Comparison of ENCODE assay signal across 5 worm cellular contexts in the genomic region with DNA sequence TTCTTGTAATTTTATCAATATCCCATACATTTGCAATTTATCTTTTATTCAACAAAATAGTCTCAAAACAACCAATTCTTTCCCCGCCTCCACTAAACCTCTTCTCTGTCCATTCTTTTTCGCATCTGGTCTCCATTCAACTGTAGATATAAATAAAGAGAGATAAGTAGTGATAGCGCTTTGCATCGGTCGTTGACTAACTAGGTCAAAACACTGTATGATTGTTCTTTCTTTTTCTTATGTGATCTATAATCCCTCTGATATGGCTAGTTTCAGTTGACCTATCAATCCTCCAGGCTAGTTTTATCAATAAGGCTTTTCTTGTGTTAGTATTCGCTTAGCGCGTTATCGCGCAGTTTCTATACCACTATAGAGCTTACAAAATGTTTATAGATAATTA.
TF ChIP-seq lines count a peak whose summit lies in the region.

No protein-coding gene starts in this region.

TF ChIP-seq in whole organism, L1 larva, 84 proteins besides CTCF, POLR2A, EP300 and RAD21:
- TF ChIP-seq elt-3 (tag; optimal IDR thresholded peaks at IDR 0.05; lab: Kevin White, UChicago) = peak in 2 of 6 experiments; percentile 51 to 80
- peak; percentile 55 for TF ChIP-seq nhr-85 (tag; lab: Kevin White, UChicago)
- TF ChIP-seq nhr-11 (tag; optimal IDR thresholded peaks at IDR 0.05; lab: Kevin White, UChicago) = no peak
- no peak for TF ChIP-seq unc-30 (tag; optimal IDR thresholded peaks at IDR 0.05; lab: Kevin White, UChicago)
- peak; percentile 73 for TF ChIP-seq blmp-1 (tag; optimal IDR thresholded peaks at IDR 0.05; lab: Kevin White, UChicago)

TF ChIP-seq in whole organism, L2 larva, 48 proteins besides CTCF, POLR2A, EP300 and RAD21:
- TF ChIP-seq lin-11 (tag; optimal IDR thresholded peaks at IDR 0.05; lab: Kevin White, UChicago) (no peak), nhr-129 (tag; optimal IDR thresholded peaks at IDR 0.05; lab: Kevin White, UChicago) (no peak), ama-1 (optimal IDR thresholded peaks at IDR 0.05; lab: Kevin White, UChicago) (no peak), blmp-1 (tag; optimal IDR thresholded peaks at IDR 0.05; lab: Kevin White, UChicago; ENCODE audit: insufficient read depth) (peak; percentile 28), sma-3 (GFP tag; optimal IDR thresholded peaks at IDR 0.05; lab: Kevin White, UChicago) (peak; percentile 16), sma-9 (GFP tag; optimal IDR thresholded peaks at IDR 0.05; lab: Kevin White, UChicago) (peak; percentile 18), sma-9 (tag; optimal IDR thresholded peaks at IDR 0.05; lab: Kevin White, UChicago) (no peak), ztf-1 (GFP tag; conservative IDR thresholded peaks at IDR 0.05; lab: Robert Waterston, UW) (no peak), ztf-4 (tag; optimal IDR thresholded peaks at IDR 0.05; lab: Kevin White, UChicago) (no peak), egl-27 (tag; optimal IDR thresholded peaks at IDR 0.05; lab: Kevin White, UChicago) (peak; percentile 30), nhr-21 (tag; optimal IDR thresholded peaks at IDR 0.05; lab: Kevin White, UChicago) (peak; percentile 60), peb-1 (tag; optimal IDR thresholded peaks at IDR 0.05; lab: Kevin White, UChicago) (no peak)

TF ChIP-seq in whole organism, L3 larva, 47 proteins besides CTCF, POLR2A, EP300 and RAD21:
- TF ChIP-seq fos-1 (tag; optimal IDR thresholded peaks at IDR 0.05; lab: Kevin White, UChicago) (no peak), nhr-23 (tag; optimal IDR thresholded peaks at IDR 0.05; lab: Kevin White, UChicago) (peak; percentile 91), nhr-43 (tag; optimal IDR thresholded peaks at IDR 0.05; lab: Kevin White, UChicago; ENCODE audit: poor library complexity, severe bottlenecking) (peak; percentile 31), elt-3 (tag; optimal IDR thresholded peaks at IDR 0.05; lab: Kevin White, UChicago) (peak in 2 of 3 experiments; percentile 42 to 53), zag-1 (tag; optimal IDR thresholded peaks at IDR 0.05; lab: Kevin White, UChicago) (no peak), ceh-28 (tag; optimal IDR thresholded peaks at IDR 0.05; lab: Kevin White, UChicago) (peak; percentile 20)

TF ChIP-seq in whole organism, L4 larva, 104 proteins besides CTCF, POLR2A, EP300 and RAD21:
- TF ChIP-seq F49E8.2 (tag; optimal IDR thresholded peaks at IDR 0.05; lab: Kevin White, UChicago; ENCODE audit: borderline replicate concordance) = no peak
- peak; percentile 62 for TF ChIP-seq nhr-28 (tag; optimal IDR thresholded peaks at IDR 0.05; lab: Kevin White, UChicago)
- TF ChIP-seq Y75B8A.6 (GFP tag; IDR thresholded peaks at IDR 0.05; lab: Robert Waterston, UW) = no peak
- no peak for TF ChIP-seq T26A8.4 (GFP tag; IDR thresholded peaks at IDR 0.05; lab: Robert Waterston, UW)
- no peak for TF ChIP-seq nhr-25 (tag; optimal IDR thresholded peaks at IDR 0.05; lab: Kevin White, UChicago; ENCODE audit: borderline replicate concordance, insufficient read depth)
- no peak for TF ChIP-seq Y48G9A.11 (GFP tag; IDR thresholded peaks at IDR 0.05; lab: Robert Waterston, UW)
- no peak for TF ChIP-seq mxl-3 (GFP tag; optimal IDR thresholded peaks at IDR 0.05; lab: Kevin White, UChicago)

TF ChIP-seq in whole organism, mixed stage, embryonic, 35 proteins besides CTCF, POLR2A, EP300 and RAD21:
- TF ChIP-seq elt-3 (tag; optimal IDR thresholded peaks at IDR 0.05; lab: Kevin White, UChicago) = peak; percentile 44
- no peak for TF ChIP-seq lin-13 (tag; optimal IDR thresholded peaks at IDR 0.05; lab: Kevin White, UChicago)
- no peak for TF ChIP-seq ces-1 (GFP tag; optimal IDR thresholded peaks at IDR 0.05; lab: Kevin White, UChicago)
- no peak for TF ChIP-seq sptf-1 (tag; optimal IDR thresholded peaks at IDR 0.05; lab: Kevin White, UChicago)
- TF ChIP-seq ham-2 (GFP tag; optimal IDR thresholded peaks at IDR 0.05; lab: Kevin White, UChicago) = peak; percentile 51
- TF ChIP-seq lin-32 (GFP tag; optimal IDR thresholded peaks at IDR 0.05; lab: Kevin White, UChicago) = no peak
- no peak for TF ChIP-seq nhr-76 (tag; optimal IDR thresholded peaks at IDR 0.05; lab: Kevin White, UChicago)
- no peak for TF ChIP-seq ceh-39 (tag; optimal IDR thresholded peaks at IDR 0.05; lab: Kevin White, UChicago)
- no peak for TF ChIP-seq M03D4.4 (tag; optimal IDR thresholded peaks at IDR 0.05; lab: Kevin White, UChicago)
